Worm (Caenorhabditis elegans) whole organism, midembryonic: ENCODE results near the gene C08F11.13.

Source experiments
- T22C8.4 ChIP-seq: fragments of 200-800 bp; sonication (Bioruptor generic); IDR thresholded peaks from 2 replicates; pipeline ENCODE4 v1.3.6; 2022; ENCODE audit warnings: missing genetic modification characterization, missing compliant biosample characterization
- cog-1 ChIP-seq: sonication (generic microtip); optimal IDR thresholded peaks from 2 replicates; lab custom pipeline; 2016; ENCODE audit warnings: missing genetic modification characterization, missing compliant biosample characterization
- flt-1 ChIP-seq: fragments of 200-800 bp; sonication (Bioruptor generic); IDR thresholded peaks from 2 replicates; pipeline ENCODE4 v1.3.6; 2022; ENCODE audit warnings: missing genetic modification characterization, missing compliant biosample characterization
- med-1 ChIP-seq: sonication (generic microtip); optimal IDR thresholded peaks from 2 replicates; lab custom pipeline; 2017; ENCODE audit warnings: missing genetic modification characterization, mild to moderate bottlenecking, missing compliant biosample characterization, antibody characterized with exemption, missing genetic modification reagents; ENCODE audit not compliant: insufficient read depth
- ref-1 ChIP-seq: fragments of 200-800 bp; sonication (Bioruptor generic); conservative IDR thresholded peaks from 2 replicates; pipeline ENCODE4 v1.3.6; 2022; ENCODE audit warnings: missing genetic modification reagents, missing genetic modification characterization, missing compliant biosample characterization
- tab-1 ChIP-seq: fragments of 200-800 bp; sonication (Bioruptor generic); IDR thresholded peaks from 2 replicates; pipeline ENCODE4 v1.3.6; 2022; ENCODE audit warnings: missing genetic modification characterization, missing compliant biosample characterization
- ztf-23 ChIP-seq: fragments of 200-800 bp; sonication (Bioruptor generic); IDR thresholded peaks from 2 replicates; pipeline ENCODE4 v1.3.6; 2022; ENCODE audit warnings: missing genetic modification reagents, missing genetic modification characterization, missing compliant biosample characterization
- ztf-29 ChIP-seq: fragments of 200-800 bp; sonication (Bioruptor generic); IDR thresholded peaks from 2 replicates; pipeline ENCODE4 v1.3.6; 2022; ENCODE audit warnings: missing genetic modification reagents, missing genetic modification characterization, missing compliant biosample characterization

DNA sequence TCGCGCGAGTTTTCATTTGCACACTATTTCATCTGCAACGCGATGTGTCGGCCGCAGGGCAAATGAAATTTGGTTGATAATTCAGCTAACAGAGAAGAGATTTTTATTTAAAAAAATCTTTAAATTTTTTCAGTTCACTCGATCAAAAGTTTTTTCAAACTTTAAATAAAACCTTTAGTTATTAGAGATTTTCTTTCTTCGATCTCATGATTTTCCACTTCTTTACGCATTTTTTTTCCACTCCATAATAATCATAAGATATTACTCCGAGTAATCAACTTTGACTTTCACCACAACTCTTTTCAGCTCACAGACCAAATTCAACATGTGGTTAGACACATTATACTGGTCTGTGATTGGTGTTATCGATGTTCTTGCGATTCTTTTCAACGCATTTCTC lies 35.0 kb downstream of the C08F11.13 start, which contains the start of gene srd-10:
- TF ChIP-seq T22C8.4 (GFP tag; lab: Robert Waterston, UW) (no peak), tab-1 (GFP tag; lab: Robert Waterston, UW) (no peak), flt-1 (GFP tag; lab: Robert Waterston, UW) (no peak), ref-1 (no peak), ztf-29 (no peak), cog-1 (tag; lab: Kevin White, UChicago) (no peak), ztf-23 (no peak), med-1 (no peak)
